Worm (Caenorhabditis elegans) whole organism, young adult: ENCODE measurements around the gene ZK1290.1.

Experiments
- ceh-40 ChIP-seq: fragments of 200-800 bp; sonication (Bioruptor generic); IDR thresholded peaks from 2 replicates; pipeline ENCODE4 v1.3.6; 2022; ENCODE audit warnings: missing genetic modification characterization, missing compliant biosample characterization
- nhr-179 ChIP-seq: sonication (generic microtip); optimal IDR thresholded peaks from 2 replicates; lab custom pipeline; 2016; ENCODE audit warnings: mild to moderate bottlenecking, missing genetic modification characterization, missing compliant biosample characterization
- zfh-2 ChIP-seq: fragments of 200-800 bp; sonication (Bioruptor generic); conservative IDR thresholded peaks from 2 replicates; pipeline ENCODE4 v1.3.6; 2022; ENCODE audit warnings: missing genetic modification reagents, missing genetic modification characterization, missing compliant biosample characterization

ce11 chrII:7525458-7525857, 36.1 kb upstream of the ZK1290.1 start, which contains the start of the genes ZK1290.7 and rnh-1.1:
- TF ChIP-seq ceh-40 (GFP tag; lab: Robert Waterston, UW) = no peak
- TF ChIP-seq zfh-2 (GFP tag; lab: Robert Waterston, UW) = no peak
- no peak for TF ChIP-seq nhr-179 (tag; lab: Kevin White, UChicago)
